Worm (Caenorhabditis elegans): Measurements from ENCODE around the gene W06G6.20.

DNA sequence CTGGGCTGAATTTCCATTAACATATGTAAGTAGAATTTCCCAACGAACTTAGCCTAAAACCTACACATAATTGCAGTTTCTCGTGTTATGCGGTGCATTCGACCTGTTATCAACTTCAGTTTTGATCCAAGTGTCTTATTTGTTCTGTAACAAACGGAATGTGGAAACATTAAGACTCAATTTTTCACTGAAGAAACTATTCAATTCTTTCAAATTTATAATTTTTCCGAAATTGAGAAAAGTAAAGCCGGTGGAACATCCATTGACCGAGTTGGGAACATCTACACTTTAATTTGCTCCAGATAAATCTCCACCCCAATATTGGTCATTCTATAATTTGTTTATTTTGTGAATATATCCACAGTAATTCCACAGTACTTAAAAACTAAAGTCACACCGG is 26.2 kb upstream of the W06G6.20 start:
- no peak for TF ChIP-seq B0310.2 (tag; optimal IDR thresholded peaks at IDR 0.05)
- no peak for TF ChIP-seq ceh-36 (tag; optimal IDR thresholded peaks at IDR 0.05)
- TF ChIP-seq ama-1 (optimal IDR thresholded peaks at IDR 0.05), result no peak
- no peak for TF ChIP-seq ets-7 (tag; optimal IDR thresholded peaks at IDR 0.05)
- TF ChIP-seq pes-1 (GFP tag; IDR thresholded peaks at IDR 0.05), result no peak
- no peak for TF ChIP-seq hmbx-1 (tag; optimal IDR thresholded peaks at IDR 0.05)
- no peak for TF ChIP-seq flt-1 (GFP tag; IDR thresholded peaks at IDR 0.05)
- no peak for TF ChIP-seq aly-1 (tag; optimal IDR thresholded peaks at IDR 0.05)
- no peak for TF ChIP-seq tbx-11 (GFP tag; IDR thresholded peaks at IDR 0.05)
- TF ChIP-seq scrt-1 (GFP tag; IDR thresholded peaks at IDR 0.05), result no peak
- TF ChIP-seq hnd-1 (tag; optimal IDR thresholded peaks at IDR 0.05), result no peak
- TF ChIP-seq tbx-37 (GFP tag; conservative IDR thresholded peaks at IDR 0.05), result no peak
- no peak for TF ChIP-seq sea-1 (GFP tag; conservative IDR thresholded peaks at IDR 0.05)
- no peak for TF ChIP-seq hmg-4 (GFP tag; optimal IDR thresholded peaks at IDR 0.05)

Measured in whole organism, early embryonic.